Worm (Caenorhabditis elegans): ENCODE measurements around the gene H39E23.2.

DNA sequence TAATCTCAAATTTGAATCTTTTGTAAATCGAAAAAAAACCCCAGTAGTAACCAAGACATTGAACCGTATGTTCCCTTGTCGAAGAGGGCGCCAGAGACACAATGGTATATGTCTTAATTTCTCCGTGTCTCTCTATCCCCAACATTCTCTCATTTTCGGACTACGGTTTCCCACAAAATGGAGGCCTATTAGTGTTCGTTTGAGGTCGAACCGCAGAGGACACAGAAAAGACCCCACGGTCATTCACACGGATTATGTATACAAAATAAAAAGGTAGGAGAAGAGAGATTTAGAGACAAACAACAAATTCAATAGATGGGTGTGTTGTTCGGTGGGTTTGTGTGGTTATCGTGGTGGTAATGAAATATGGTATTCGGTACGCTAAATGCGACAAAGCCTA lies 40.8 kb downstream of the H39E23.2 start:
- TF ChIP-seq flh-1 (GFP tag; optimal IDR thresholded peaks at IDR 0.05) (no peak), sem-2 (GFP tag; optimal IDR thresholded peaks at IDR 0.05) (no peak), nhr-12 (tag; optimal IDR thresholded peaks at IDR 0.05) (no peak), lin-13 (tag; optimal IDR thresholded peaks at IDR 0.05) (no peak), elt-1 (tag; optimal IDR thresholded peaks at IDR 0.05; ENCODE audit: borderline replicate concordance, insufficient read depth) (no peak), ces-1 (GFP tag; optimal IDR thresholded peaks at IDR 0.05) (no peak), sptf-1 (tag; optimal IDR thresholded peaks at IDR 0.05) (no peak), pha-4 (tag; optimal IDR thresholded peaks at IDR 0.05) (no peak)

All from whole organism, mixed stage, embryonic.